Fruit fly (Drosophila melanogaster) whole organism, prepupa: Measurements from ENCODE around the gene CG9727.

Experiments
- Blimp-1 ChIP-seq: fragments of 200-800 bp; sonication (Bioruptor generic); optimal IDR thresholded peaks from 3 replicates; lab custom pipeline; 2017; ENCODE audit warnings: missing biosample characterization, missing genetic modification characterization, mild to moderate bottlenecking, moderate library complexity, missing genetic modification reagents
- CG10631 ChIP-seq: fragments of 200-800 bp; sonication (Bioruptor generic); optimal IDR thresholded peaks from 2 replicates; lab custom pipeline; 2016; ENCODE audit warnings: missing biosample characterization, missing genetic modification characterization
- CG10669 ChIP-seq: fragments of 200-800 bp; sonication (Bioruptor generic); optimal IDR thresholded peaks from 3 replicates; lab custom pipeline; 2018; ENCODE audit warnings: missing biosample characterization, mild to moderate bottlenecking, missing genetic modification characterization, moderate library complexity
- CG11294 ChIP-seq: fragments of 200-800 bp; sonication (Bioruptor generic); IDR thresholded peaks from 2 replicates; pipeline ENCODE4 v1.3.6; 2022; ENCODE audit warnings: missing biosample characterization, missing genetic modification characterization
- CG11762 ChIP-seq: fragments of 200-800 bp; sonication (Bioruptor generic); optimal IDR thresholded peaks from 3 replicates; lab custom pipeline; 2016; ENCODE audit warnings: missing biosample characterization, missing genetic modification characterization; ENCODE audit not compliant: insufficient read depth
- CG11902 ChIP-seq: fragments of 200-800 bp; sonication (Bioruptor generic); optimal IDR thresholded peaks from 3 replicates; lab custom pipeline; 2016; ENCODE audit warnings: missing biosample characterization, missing genetic modification characterization
- CG15336 ChIP-seq: fragments of 200-800 bp; sonication (Bioruptor generic); IDR thresholded peaks from 2 replicates; pipeline ENCODE4 v1.3.6; 2022; ENCODE audit warnings: missing biosample characterization, missing genetic modification characterization
- CG1621 ChIP-seq: fragments of 200-800 bp; sonication (Bioruptor generic); optimal IDR thresholded peaks from 3 replicates; lab custom pipeline; 2018; ENCODE audit warnings: missing biosample characterization, mild to moderate bottlenecking, missing genetic modification characterization
- CG3032 ChIP-seq: fragments of 200-800 bp; optimal IDR thresholded peaks from 2 replicates; lab custom pipeline; 2019; ENCODE audit warnings: missing biosample characterization, mild to moderate bottlenecking, missing genetic modification characterization, moderate library complexity
- CG34406 ChIP-seq: fragments of 200-800 bp; sonication (Bioruptor generic); optimal IDR thresholded peaks from 3 replicates; lab custom pipeline; 2016; ENCODE audit warnings: missing biosample characterization, missing genetic modification characterization
- CG4318 ChIP-seq: fragments of 200-800 bp; sonication (Bioruptor generic); optimal IDR thresholded peaks from 3 replicates; lab custom pipeline; 2017; ENCODE audit warnings: missing biosample characterization, mild to moderate bottlenecking, missing genetic modification characterization
- CG6163 ChIP-seq: fragments of 200-800 bp; sonication (Bioruptor generic); IDR thresholded peaks from 3 replicates; pipeline ENCODE4 v1.3.6; 2022; ENCODE audit warnings: missing biosample characterization, missing genetic modification characterization
- CG6792 ChIP-seq: fragments of 200-800 bp; sonication (Bioruptor generic); optimal IDR thresholded peaks from 3 replicates; lab custom pipeline; 2016; ENCODE audit warnings: missing biosample characterization, missing genetic modification characterization
- CG6854 ChIP-seq: fragments of 200-800 bp; sonication (Bioruptor generic); optimal IDR thresholded peaks from 2 replicates; lab custom pipeline; 2017; ENCODE audit warnings: missing biosample characterization, mild to moderate bottlenecking, missing genetic modification characterization
- CG7368 ChIP-seq: fragments of 200-800 bp; sonication (Bioruptor generic); optimal IDR thresholded peaks from 3 replicates; lab custom pipeline; 2016; ENCODE audit warnings: missing biosample characterization, missing genetic modification characterization
- CG8119 ChIP-seq: fragments of 200-800 bp; sonication (Bioruptor generic); IDR thresholded peaks from 3 replicates; pipeline ENCODE4 v1.3.6; 2022; ENCODE audit warnings: missing biosample characterization, missing genetic modification characterization
- CG8319 ChIP-seq: fragments of 200-800 bp; sonication (Bioruptor generic); optimal IDR thresholded peaks from 3 replicates; lab custom pipeline; 2016; ENCODE audit warnings: missing biosample characterization, missing genetic modification characterization
- CG9139 ChIP-seq: fragments of 200-800 bp; sonication (Bioruptor generic); optimal IDR thresholded peaks from 3 replicates; lab custom pipeline; 2017; ENCODE audit warnings: missing biosample characterization, mild to moderate bottlenecking, missing genetic modification characterization
- Eip75B ChIP-seq: fragments of 200-800 bp; sonication (Bioruptor generic); optimal IDR thresholded peaks from 3 replicates; lab custom pipeline; 2016; ENCODE audit warnings: missing biosample characterization, missing genetic modification characterization
- Eip93F ChIP-seq: fragments of 200-800 bp; sonication (Bioruptor generic); optimal IDR thresholded peaks from 2 replicates; lab custom pipeline; 2016; ENCODE audit warnings: missing biosample characterization, mild to moderate bottlenecking, missing genetic modification characterization
- Ets21C ChIP-seq: fragments of 200-800 bp; sonication (Bioruptor generic); optimal IDR thresholded peaks from 3 replicates; lab custom pipeline; 2016; ENCODE audit warnings: missing biosample characterization, missing genetic modification characterization
- Gug ChIP-seq: fragments of 200-800 bp; sonication (Bioruptor generic); IDR thresholded peaks from 2 replicates; pipeline ENCODE4 v1.3.6; 2022; ENCODE audit warnings: missing biosample characterization, missing genetic modification characterization
- Hr39 ChIP-seq: fragments of 200-800 bp; sonication (Bioruptor generic); optimal IDR thresholded peaks from 2 replicates; lab custom pipeline; 2016; ENCODE audit warnings: missing biosample characterization, missing genetic modification characterization
- Hr4 ChIP-seq: fragments of 200-800 bp; sonication (Bioruptor generic); optimal IDR thresholded peaks from 3 replicates; lab custom pipeline; 2016; ENCODE audit warnings: missing biosample characterization, missing genetic modification characterization
- Lpt ChIP-seq: fragments of 200-800 bp; sonication (Bioruptor generic); optimal IDR thresholded peaks from 3 replicates; lab custom pipeline; 2016; ENCODE audit warnings: missing biosample characterization, missing genetic modification characterization
- Met ChIP-seq: fragments of 200-800 bp; sonication (Bioruptor generic); optimal IDR thresholded peaks from 3 replicates; lab custom pipeline; 2016; ENCODE audit warnings: missing biosample characterization, missing genetic modification characterization
- OdsH ChIP-seq: fragments of 200-800 bp; sonication (Bioruptor generic); optimal IDR thresholded peaks from 3 replicates; lab custom pipeline; 2016; ENCODE audit warnings: missing biosample characterization, missing genetic modification characterization
- Smox ChIP-seq: fragments of 200-800 bp; sonication (Bioruptor generic); optimal IDR thresholded peaks from 3 replicates; lab custom pipeline; 2016; ENCODE audit warnings: missing biosample characterization, missing genetic modification characterization
- Sox14 ChIP-seq: fragments of 200-800 bp; sonication (Bioruptor generic); optimal IDR thresholded peaks from 3 replicates; lab custom pipeline; 2016; ENCODE audit warnings: missing biosample characterization, missing genetic modification characterization
- Sox15 ChIP-seq: fragments of 200-800 bp; sonication (Bioruptor generic); optimal IDR thresholded peaks from 3 replicates; lab custom pipeline; 2016; ENCODE audit warnings: missing biosample characterization, missing genetic modification characterization
- achi ChIP-seq: fragments of 200-800 bp; sonication (Bioruptor generic); optimal IDR thresholded peaks from 3 replicates; lab custom pipeline; 2016; ENCODE audit warnings: missing biosample characterization, missing genetic modification characterization
- dac ChIP-seq: fragments of 200-800 bp; sonication (Bioruptor generic); optimal IDR thresholded peaks from 2 replicates; lab custom pipeline; 2017; ENCODE audit warnings: missing biosample characterization, mild to moderate bottlenecking, missing genetic modification characterization
- eg ChIP-seq: fragments of 200-800 bp; sonication (Bioruptor generic); IDR thresholded peaks from 3 replicates; pipeline ENCODE4 v1.3.6; 2022; ENCODE audit warnings: missing biosample characterization, missing genetic modification characterization
- esn ChIP-seq: fragments of 200-800 bp; sonication (Bioruptor generic); optimal IDR thresholded peaks from 2 replicates; lab custom pipeline; 2016; ENCODE audit warnings: missing biosample characterization, mild to moderate bottlenecking, missing genetic modification characterization, moderate library complexity
- fd59A ChIP-seq: fragments of 200-800 bp; sonication (Bioruptor generic); optimal IDR thresholded peaks from 2 replicates; lab custom pipeline; 2017; ENCODE audit warnings: missing biosample characterization, mild to moderate bottlenecking, missing genetic modification characterization, missing genetic modification reagents
- fkh ChIP-seq: fragments of 200-800 bp; sonication (Bioruptor generic); optimal IDR thresholded peaks from 3 replicates; lab custom pipeline; 2017; ENCODE audit warnings: missing biosample characterization, mild to moderate bottlenecking, missing genetic modification characterization, moderate library complexity
- lz ChIP-seq: fragments of 200-800 bp; sonication (Bioruptor generic); optimal IDR thresholded peaks from 3 replicates; lab custom pipeline; 2016; ENCODE audit warnings: missing biosample characterization, missing genetic modification characterization
- net ChIP-seq: fragments of 200-800 bp; sonication (Bioruptor generic); optimal IDR thresholded peaks from 3 replicates; lab custom pipeline; 2016; ENCODE audit warnings: missing biosample characterization, missing genetic modification characterization
- pdm3 ChIP-seq: fragments of 200-800 bp; sonication (Bioruptor generic); optimal IDR thresholded peaks from 3 replicates; lab custom pipeline; 2016; ENCODE audit warnings: missing biosample characterization, missing genetic modification characterization
- salr ChIP-seq, 2 experiments: fragments of 200-800 bp; sonication (Bioruptor generic); optimal IDR thresholded peaks; 3 replicates each; lab custom pipeline; 2016 to 2018; ENCODE audit warnings: missing biosample characterization in 2 of 2, missing genetic modification characterization in 2 of 2, mild to moderate bottlenecking in 1 of 2
- spab ChIP-seq: fragments of 200-800 bp; sonication (Bioruptor generic); optimal IDR thresholded peaks from 2 replicates; lab custom pipeline; 2017; ENCODE audit warnings: missing biosample characterization, mild to moderate bottlenecking, missing genetic modification characterization, missing genetic modification reagents
- ss ChIP-seq, 2 experiments: fragments of 200-800 bp; sonication (Bioruptor generic); optimal IDR thresholded peaks; 2 replicates in 1 of 2; 3 replicates in 1 of 2; lab custom pipeline; 2017 to 2018; ENCODE audit warnings: mild to moderate bottlenecking in 2 of 2, missing biosample characterization in 2 of 2, missing genetic modification characterization in 2 of 2, moderate library complexity in 1 of 2
- svp ChIP-seq: fragments of 200-800 bp; sonication (Bioruptor generic); peaks from one replicate; lab custom pipeline; 2016; ENCODE audit warnings: missing biosample characterization, missing genetic modification characterization
- topi ChIP-seq: fragments of 200-800 bp; sonication (Bioruptor generic); optimal IDR thresholded peaks from 3 replicates; lab custom pipeline; 2016; ENCODE audit warnings: missing biosample characterization, missing genetic modification characterization
- vri ChIP-seq: fragments of 200-800 bp; sonication (Bioruptor generic); optimal IDR thresholded peaks from 3 replicates; lab custom pipeline; 2016; ENCODE audit warnings: missing biosample characterization, mild to moderate bottlenecking, missing genetic modification characterization

CG9727 gene

DNA sequence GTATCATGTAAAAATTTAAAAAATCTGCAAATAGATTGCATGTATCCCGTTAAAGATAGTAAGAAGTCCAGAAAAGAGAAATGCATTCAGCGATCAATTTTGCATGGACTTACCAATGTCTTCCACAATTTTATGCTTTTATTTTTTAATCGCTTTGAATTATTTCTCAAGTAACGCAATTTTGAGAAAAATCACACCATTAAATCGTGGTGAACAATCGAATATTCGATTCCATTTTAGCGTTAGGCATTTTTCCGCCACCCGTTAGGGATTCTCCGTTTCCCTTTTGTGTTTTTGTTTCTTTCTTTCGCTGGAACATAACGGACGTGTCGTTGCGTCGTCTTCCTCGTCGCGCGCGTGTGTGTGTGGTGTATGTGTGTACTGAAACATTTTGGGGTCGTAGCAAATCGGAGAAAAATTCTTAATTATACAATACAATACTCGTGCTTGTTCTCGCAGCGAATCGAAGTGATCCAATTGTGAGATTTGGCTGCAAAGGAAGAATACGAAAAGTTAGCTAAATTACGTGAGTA, 49.8 kb downstream of the CG9727 start, which contains the start of gene gpp (continued):
- TF ChIP-seq dac (GFP tag; lab: Kevin White, UChicago), result no peak
- TF ChIP-seq lz, result no peak
- TF ChIP-seq CG15336 (GFP tag; lab: Robert Waterston, UW), result no peak
- TF ChIP-seq CG10669 (GFP tag; lab: Kevin White, UChicago), result no peak
- TF ChIP-seq CG7368 (GFP tag; lab: Kevin White, UChicago), result peak; percentile 13
- TF ChIP-seq CG11902, result no peak
- TF ChIP-seq CG34406, result no peak
- TF ChIP-seq ss (GFP tag; optimal IDR thresholded peaks at IDR 0.05; lab: Kevin White, UChicago), result peak in 1 of 2 experiments; percentile 19
- TF ChIP-seq svp (GFP tag; lab: Kevin White, UChicago), result peak; percentile 69
- TF ChIP-seq eg (GFP tag; lab: Robert Waterston, UW), result no peak
- no peak for TF ChIP-seq CG9139 (GFP tag; lab: Kevin White, UChicago)
- no peak for TF ChIP-seq CG11762 (GFP tag; lab: Kevin White, UChicago)
- no peak for TF ChIP-seq achi (GFP tag; lab: Kevin White, UChicago)
- TF ChIP-seq Blimp-1 (GFP tag; lab: Kevin White, UChicago), result no peak
- no peak for TF ChIP-seq CG8319 (GFP tag; lab: Kevin White, UChicago)
- no peak for TF ChIP-seq CG6792 (GFP tag; lab: Kevin White, UChicago)
- TF ChIP-seq topi (GFP tag; lab: Kevin White, UChicago), result no peak
- no peak for TF ChIP-seq Sox15 (GFP tag; lab: Kevin White, UChicago)
- no peak for TF ChIP-seq OdsH
- no peak for TF ChIP-seq pdm3 (GFP tag; lab: Kevin White, UChicago)
- no peak for TF ChIP-seq salr (GFP tag; optimal IDR thresholded peaks at IDR 0.05; lab: Kevin White, UChicago)
- TF ChIP-seq esn (GFP tag; lab: Kevin White, UChicago), result peak; percentile 13
- no peak for TF ChIP-seq Lpt
- TF ChIP-seq Met (GFP tag; lab: Kevin White, UChicago), result no peak
- no peak for TF ChIP-seq Hr39 (GFP tag; lab: Kevin White, UChicago)
- TF ChIP-seq spab (GFP tag; lab: Kevin White, UChicago), result no peak
- TF ChIP-seq Eip93F (GFP tag; lab: Kevin White, UChicago), result no peak
- TF ChIP-seq fd59A (GFP tag; lab: Kevin White, UChicago), result no peak

DNA sequence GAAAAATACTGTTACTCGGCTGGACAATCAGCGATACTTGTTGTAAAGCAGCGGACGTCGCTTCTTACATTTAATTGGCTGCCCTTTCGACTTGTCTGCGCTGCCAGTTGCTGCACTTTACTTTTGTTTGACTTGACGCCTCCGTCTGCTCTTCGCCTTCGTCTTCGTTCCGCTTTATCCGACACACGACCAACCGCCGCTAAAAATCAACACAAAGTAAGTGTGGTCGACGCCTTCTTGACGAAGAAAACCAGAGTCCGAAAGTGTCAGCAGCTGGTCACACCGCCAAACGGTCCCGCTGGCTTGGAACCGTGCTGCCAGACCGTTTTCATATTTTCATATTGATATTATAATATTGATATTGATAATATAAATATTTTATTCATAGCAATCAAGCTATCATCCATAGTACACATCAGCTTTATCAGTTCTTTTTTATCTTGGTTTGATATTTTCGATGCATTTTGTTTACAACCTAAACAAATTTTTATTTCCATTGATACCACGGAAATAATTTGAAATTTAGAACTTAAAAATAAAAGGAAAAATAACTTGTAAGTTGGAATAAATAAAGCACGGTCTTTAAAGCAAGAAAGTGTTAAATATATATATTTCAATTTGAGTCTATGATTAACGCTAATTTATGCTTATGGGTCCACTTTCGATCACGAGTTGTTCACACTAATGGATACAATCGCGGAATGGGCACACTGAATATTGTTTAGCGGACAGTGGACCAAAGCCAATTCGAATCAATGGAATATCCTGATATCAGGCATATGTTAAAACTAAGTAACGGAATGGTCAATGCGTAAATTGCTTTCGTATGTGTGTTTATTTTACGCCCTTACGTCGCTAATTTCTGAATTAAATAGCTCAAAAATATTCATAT, 50.6 kb downstream of the CG9727 start, which contains the start of gene Dmtn:
Gene Dmtn, minus strand, starts transcription at position 222 of the 892 bp plus-strand sequence.
- TF ChIP-seq Ets21C (GFP tag; lab: Kevin White, UChicago) (no peak), salr (GFP tag; optimal IDR thresholded peaks at IDR 0.05; lab: Kevin White, UChicago) (peak in 1 of 2 experiments; percentile 27), CG8119 (GFP tag; lab: Robert Waterston, UW) (no peak), net (GFP tag; lab: Kevin White, UChicago) (peak; percentile 34), Eip75B (no peak), lz (no peak), pdm3 (GFP tag; lab: Kevin White, UChicago) (no peak), CG8319 (GFP tag; lab: Kevin White, UChicago) (no peak), ss (GFP tag; optimal IDR thresholded peaks at IDR 0.05; lab: Kevin White, UChicago) (peak in 1 of 2 experiments; percentile 16), OdsH (peak; percentile 22), CG6854 (peak; percentile 57), CG7368 (GFP tag; lab: Kevin White, UChicago) (no peak), CG9139 (GFP tag; lab: Kevin White, UChicago) (peak; percentile 39), CG10669 (GFP tag; lab: Kevin White, UChicago) (no peak), fkh (GFP tag; lab: Kevin White, UChicago) (peak; percentile 68), Blimp-1 (GFP tag; lab: Kevin White, UChicago) (no peak), Smox (GFP tag; lab: Kevin White, UChicago) (peak; percentile 11), Eip93F (GFP tag; lab: Kevin White, UChicago) (peak; percentile 51), Sox14 (peak; percentile 29), eg (GFP tag; lab: Robert Waterston, UW) (no peak), Hr39 (GFP tag; lab: Kevin White, UChicago) (no peak), Hr4 (GFP tag; lab: Kevin White, UChicago) (peak; percentile 35), CG6163 (GFP tag; lab: Robert Waterston, UW) (no peak), CG10631 (peak; percentile 0), CG3032 (tag; lab: Kevin White, UChicago) (peak; percentile 10), vri (GFP tag; lab: Kevin White, UChicago) (peak; percentile 39), CG11294 (GFP tag; lab: Robert Waterston, UW) (no peak), CG15336 (GFP tag; lab: Robert Waterston, UW) (no peak), CG1621 (tag; lab: Kevin White, UChicago) (no peak), CG4318 (GFP tag; lab: Kevin White, UChicago) (no peak), Gug (no peak), spab (GFP tag; lab: Kevin White, UChicago) (no peak), Met (GFP tag; lab: Kevin White, UChicago) (no peak)
